Worm (Caenorhabditis elegans) whole organism, L4/young adult: ENCODE data around the gene T20B12.7.
A peak's percentile ranks its signal among the peaks of the same experiment; 100 is the strongest.

ENCODE experiments used
- W03F9.2 ChIP-seq: fragments of 150-350 bp; optimal IDR thresholded peaks from 2 replicates; lab custom pipeline; 2014; ENCODE audit warnings: missing biosample characterization, missing genetic modification characterization
- dao-5 ChIP-seq: sonication (generic microtip); optimal IDR thresholded peaks from 2 replicates; lab custom pipeline; 2016; ENCODE audit warnings: missing genotype, missing genetic modification characterization, moderate library complexity, missing compliant biosample characterization
- him-1 ChIP-seq: sonication (generic microtip); optimal IDR thresholded peaks from 2 replicates; lab custom pipeline; 2016; ENCODE audit warnings: missing genotype, missing genetic modification reagents, missing genetic modification characterization, missing compliant biosample characterization

- no peak for TF ChIP-seq W03F9.2
- TF ChIP-seq him-1 = peak; percentile 88
- TF ChIP-seq dao-5 (tag; lab: Kevin White, UChicago) = no peak
These were observed 8.5 kb upstream of the T20B12.7 start for ce11 chrIII:7387359-7387758.
